Worm (Caenorhabditis elegans): ENCODE data around the gene suca-1.

suca-1 gene

DNA sequence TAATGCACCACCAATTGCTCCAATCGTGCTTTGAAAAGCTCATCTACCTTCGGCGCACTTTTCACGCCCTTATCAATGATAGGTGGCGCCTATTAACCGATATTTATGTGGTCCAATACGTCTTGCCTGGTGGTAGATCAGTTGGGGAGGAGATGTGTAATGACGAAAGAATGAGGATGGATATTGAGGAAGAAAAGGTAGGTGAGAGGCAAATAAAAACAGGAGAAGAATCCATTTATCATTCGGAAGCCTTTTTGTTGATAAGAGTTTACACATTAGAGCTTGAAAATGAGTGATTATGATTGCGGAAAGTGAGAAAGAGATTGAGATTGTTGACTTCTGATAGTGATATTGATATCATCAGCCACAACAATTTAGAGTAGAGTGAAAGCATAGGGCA, 7.5 kb upstream of the suca-1 start:
- no peak for TF ChIP-seq ztf-28 (GFP tag; IDR thresholded peaks at IDR 0.05)
- TF ChIP-seq nfya-2 (GFP tag; IDR thresholded peaks at IDR 0.05) = no peak
- TF ChIP-seq unc-62 (GFP tag; optimal IDR thresholded peaks at IDR 0.05) = no peak
- no peak for TF ChIP-seq chd-7 (tag; optimal IDR thresholded peaks at IDR 0.05)
- no peak for TF ChIP-seq egl-44 (GFP tag; IDR thresholded peaks at IDR 0.05)
- TF ChIP-seq attf-5 (GFP tag; optimal IDR thresholded peaks at IDR 0.05) = no peak
- no peak for TF ChIP-seq F22D6.2 (tag; optimal IDR thresholded peaks at IDR 0.05)
- TF ChIP-seq sea-2 (GFP tag; IDR thresholded peaks at IDR 0.05) = no peak
- no peak for TF ChIP-seq ceh-40 (GFP tag; IDR thresholded peaks at IDR 0.05)
- TF ChIP-seq tbp1 (GFP tag; optimal IDR thresholded peaks at IDR 0.05) = no peak
- no peak for TF ChIP-seq somi-1 (GFP tag; optimal IDR thresholded peaks at IDR 0.05)
- no peak for TF ChIP-seq hsf-1 (GFP tag; IDR thresholded peaks at IDR 0.05)

DNA sequence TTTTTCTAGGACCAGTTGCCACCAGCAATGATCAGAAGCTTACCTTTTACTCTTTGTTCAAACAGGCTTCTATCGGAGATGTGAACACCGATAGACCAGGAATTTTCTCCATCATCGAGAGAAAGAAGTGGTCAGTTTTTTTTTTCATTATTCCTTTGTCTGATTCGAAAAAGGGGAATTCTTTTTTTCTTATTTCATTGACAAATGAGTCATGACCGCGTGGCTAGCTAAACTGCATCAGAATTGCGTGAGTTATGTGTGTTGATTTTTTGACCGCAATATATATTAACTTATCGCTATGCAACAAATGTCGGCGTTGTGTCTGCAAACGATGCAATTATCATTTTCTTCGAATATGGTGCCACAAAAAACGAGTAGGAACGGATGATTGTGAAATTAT, 3.5 kb upstream of the suca-1 start:
- TF ChIP-seq nhr-80 (tag; optimal IDR thresholded peaks at IDR 0.05) = peak; percentile 5
- TF ChIP-seq F37B4.10 (GFP tag; IDR thresholded peaks at IDR 0.05) = no peak
- TF ChIP-seq F57A8.1 (GFP tag; optimal IDR thresholded peaks at IDR 0.05) = no peak
- no peak for TF ChIP-seq F49E8.2 (tag; optimal IDR thresholded peaks at IDR 0.05; ENCODE audit: insufficient read depth)
- TF ChIP-seq pha-4 (tag; optimal IDR thresholded peaks at IDR 0.05) = no peak
- TF ChIP-seq ztf-26 (tag; optimal IDR thresholded peaks at IDR 0.05) = peak; percentile 10
- no peak for TF ChIP-seq let-607 (tag; optimal IDR thresholded peaks at IDR 0.05)
- TF ChIP-seq lsy-27 (tag; optimal IDR thresholded peaks at IDR 0.05; ENCODE audit: borderline replicate concordance, insufficient read depth) = no peak
- no peak for TF ChIP-seq Y56A3A.18 (GFP tag; IDR thresholded peaks at IDR 0.05)
- TF ChIP-seq lin-35 (GFP tag; optimal IDR thresholded peaks at IDR 0.05) = no peak
- no peak for TF ChIP-seq hmg-20 (GFP tag; IDR thresholded peaks at IDR 0.05)
- no peak for TF ChIP-seq hlh-26 (GFP tag; conservative IDR thresholded peaks at IDR 0.05)

DNA sequence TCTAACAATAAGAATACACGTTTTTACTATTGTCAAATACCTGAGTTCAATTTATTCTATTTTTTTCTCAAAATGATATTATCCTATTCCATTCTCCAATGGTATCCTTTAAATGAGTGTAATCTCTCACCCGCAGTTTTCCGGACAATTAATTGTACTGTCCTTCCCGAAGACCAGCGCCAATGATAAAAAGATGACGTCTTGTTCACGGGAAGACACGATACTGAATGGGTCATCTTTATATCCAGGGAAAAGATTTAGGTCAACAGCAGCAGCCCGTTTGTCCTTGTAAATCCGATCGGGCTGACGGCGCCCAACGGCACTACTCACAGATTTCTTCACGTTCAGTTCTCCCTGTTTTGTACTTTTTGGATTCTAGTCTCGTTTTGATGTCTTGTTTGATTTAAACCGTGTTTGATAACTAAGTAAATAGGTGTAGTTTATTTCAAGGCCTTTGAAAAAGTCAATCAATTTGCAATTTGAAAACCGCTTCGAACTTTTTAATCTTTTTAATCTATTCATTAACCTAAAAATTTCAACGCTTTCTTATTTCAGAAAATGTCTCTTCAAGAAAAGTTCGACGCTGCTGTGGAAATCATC, 2.9 kb upstream of the suca-1 start, which contains the start of gene acbp-3:
Gene acbp-3, plus strand, starts transcription at position 550 of the 600 bp plus-strand sequence.
- TF ChIP-seq F33H1.4 (GFP tag; IDR thresholded peaks at IDR 0.05) = no peak
- no peak for TF ChIP-seq madf-8 (GFP tag; conservative IDR thresholded peaks at IDR 0.05)
- no peak for TF ChIP-seq Y53G8AR.9 (GFP tag; conservative IDR thresholded peaks at IDR 0.05)
- TF ChIP-seq hlh-12 (tag; optimal IDR thresholded peaks at IDR 0.05) = no peak
- TF ChIP-seq ceh-58 (GFP tag; IDR thresholded peaks at IDR 0.05) = no peak
- TF ChIP-seq dpl-1 (GFP tag; optimal IDR thresholded peaks at IDR 0.05) = no peak

DNA sequence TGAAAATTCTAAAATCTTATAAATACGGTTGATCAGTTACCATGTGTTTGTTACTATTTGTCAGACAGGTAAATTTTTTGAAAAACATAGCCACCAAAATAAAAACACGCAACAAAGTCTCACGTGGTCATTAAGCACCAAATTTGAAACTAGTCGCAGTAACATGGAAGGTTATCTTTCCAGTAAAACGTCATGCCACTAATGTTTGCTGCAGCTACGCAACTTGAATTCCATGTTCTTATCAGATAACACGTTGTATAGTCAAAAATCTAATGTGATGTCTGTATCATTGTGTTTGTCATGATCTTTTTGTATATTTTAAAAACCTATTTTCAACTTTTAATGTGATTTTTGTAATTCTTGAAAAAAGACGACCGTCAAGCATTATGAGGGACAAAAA, 1.9 kb upstream of the suca-1 start:
- TF ChIP-seq snpc-4 (GFP tag; optimal IDR thresholded peaks at IDR 0.05) (no peak), snpc-4 (tag; optimal IDR thresholded peaks at IDR 0.05) (no peak), nhr-80 (tag; optimal IDR thresholded peaks at IDR 0.05) (peak; percentile 84), pha-4 (tag; optimal IDR thresholded peaks at IDR 0.05) (no peak)

DNA sequence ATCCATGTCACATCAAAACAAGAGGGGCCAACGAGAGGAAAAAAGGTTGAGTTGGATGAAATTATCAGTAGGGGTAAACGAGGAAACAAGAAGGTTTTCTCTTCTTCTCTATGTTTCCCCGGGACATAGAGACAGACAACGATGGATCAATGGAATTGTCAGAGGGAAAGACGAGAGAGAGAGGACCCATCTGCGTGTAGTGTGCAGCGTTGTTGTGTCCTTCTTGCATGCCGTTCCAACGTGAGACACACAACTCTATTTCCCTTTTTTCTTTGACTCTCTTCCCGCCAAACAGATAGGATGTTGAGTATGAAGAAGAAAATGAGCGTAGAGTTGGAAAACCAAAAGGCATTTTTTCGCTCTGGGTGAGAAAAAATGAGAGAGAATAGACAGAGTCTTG, 1.0 kb upstream of the suca-1 start:
- peak; percentile 46 for TF ChIP-seq lin-40 (tag; optimal IDR thresholded peaks at IDR 0.05)
- no peak for TF ChIP-seq C17E4.6 (GFP tag; IDR thresholded peaks at IDR 0.05)
- no peak for TF ChIP-seq unc-62 (GFP tag; optimal IDR thresholded peaks at IDR 0.05)
- peak; percentile 40; the same call in 1 of the 2 replicates for TF ChIP-seq hmg-1.2 (GFP tag; IDR thresholded peaks at IDR 0.05)
- TF ChIP-seq ZK185.1 (tag; optimal IDR thresholded peaks at IDR 0.05; ENCODE audit: poor library complexity, severe bottlenecking) = peak; percentile 31
- TF ChIP-seq atf-7 (tag; optimal IDR thresholded peaks at IDR 0.05) = no peak
- TF ChIP-seq athp-1 (tag; optimal IDR thresholded peaks at IDR 0.05) = no peak
- TF ChIP-seq B0336.3 (GFP tag; IDR thresholded peaks at IDR 0.05) = no peak
- peak; percentile 45 for TF ChIP-seq somi-1 (GFP tag; optimal IDR thresholded peaks at IDR 0.05)
- no peak for TF ChIP-seq sdz-38 (tag; optimal IDR thresholded peaks at IDR 0.05)
- TF ChIP-seq tbp1 (GFP tag; optimal IDR thresholded peaks at IDR 0.05) = no peak
- no peak for TF ChIP-seq dpff-1 (tag; optimal IDR thresholded peaks at IDR 0.05)
- no peak for TF ChIP-seq aptf-2 (GFP tag; conservative IDR thresholded peaks at IDR 0.05)
- TF ChIP-seq lin-26 (GFP tag; IDR thresholded peaks at IDR 0.05) = no peak
- TF ChIP-seq chd-7 (tag; optimal IDR thresholded peaks at IDR 0.05) = peak; percentile 45

Measured in whole organism, young adult.